Worm (Caenorhabditis elegans): ENCODE data around the gene K08F9.3.

The K08F9.3 gene

ce11 chrV:15143798-15144197 is 3.5 kb downstream of the K08F9.3 start, which contains the start of gene K08F9.4:
Gene K08F9.4 (plus strand): TSS chrV:15144019.
- no peak for TF ChIP-seq jun-1 (tag; optimal IDR thresholded peaks at IDR 0.05)
- TF ChIP-seq ceh-16 (tag; optimal IDR thresholded peaks at IDR 0.05) = no peak
- no peak for TF ChIP-seq lsy-12 (tag; optimal IDR thresholded peaks at IDR 0.05)
- TF ChIP-seq nhr-25 (tag; optimal IDR thresholded peaks at IDR 0.05) = peak; percentile 49
- no peak for TF ChIP-seq ZK546.5 (tag; optimal IDR thresholded peaks at IDR 0.05)
- TF ChIP-seq snpc-4 (tag; optimal IDR thresholded peaks at IDR 0.05) = peak; percentile 71
- peak; percentile 87 for TF ChIP-seq lin-15B (tag; optimal IDR thresholded peaks at IDR 0.05)
- TF ChIP-seq nhr-28 (tag; optimal IDR thresholded peaks at IDR 0.05) = no peak
- peak; percentile 52 for TF ChIP-seq nhr-43 (tag; optimal IDR thresholded peaks at IDR 0.05; ENCODE audit: poor library complexity, severe bottlenecking)
- TF ChIP-seq elt-2 (tag; optimal IDR thresholded peaks at IDR 0.05) = peak; percentile 7
- peak; percentile 32 for TF ChIP-seq hmg-11 (tag; optimal IDR thresholded peaks at IDR 0.05)
- TF ChIP-seq nfya-1 (tag; optimal IDR thresholded peaks at IDR 0.05; ENCODE audit: insufficient read depth) = peak; percentile 71
- no peak for TF ChIP-seq nhr-76 (tag; optimal IDR thresholded peaks at IDR 0.05)
- no peak for TF ChIP-seq eor-1 (tag; optimal IDR thresholded peaks at IDR 0.05)
- TF ChIP-seq R02D3.7 (tag; optimal IDR thresholded peaks at IDR 0.05) = no peak
- TF ChIP-seq mdl-1 (tag; optimal IDR thresholded peaks at IDR 0.05) = no peak
- no peak for TF ChIP-seq sea-2 (GFP tag; optimal IDR thresholded peaks at IDR 0.05)
- TF ChIP-seq daf-12 (tag; optimal IDR thresholded peaks at IDR 0.05) = no peak
- no peak for TF ChIP-seq lin-39 (tag; optimal IDR thresholded peaks at IDR 0.05)
- no peak for TF ChIP-seq mml-1 (tag; optimal IDR thresholded peaks at IDR 0.05)
- TF ChIP-seq unc-39 (tag; optimal IDR thresholded peaks at IDR 0.05) = no peak
- no peak for TF ChIP-seq fkh-2 (tag; optimal IDR thresholded peaks at IDR 0.05)
- peak; percentile 92 for TF ChIP-seq nhr-23 (tag; optimal IDR thresholded peaks at IDR 0.05)
- TF ChIP-seq skn-1 (tag; optimal IDR thresholded peaks at IDR 0.05) = no peak
- TF ChIP-seq pha-4 (tag; optimal IDR thresholded peaks at IDR 0.05) = peak; percentile 93
- TF ChIP-seq fkh-10 (GFP tag; optimal IDR thresholded peaks at IDR 0.05) = no peak
- TF ChIP-seq nhr-67 (tag; optimal IDR thresholded peaks at IDR 0.05) = no peak

ce11 chrV:15147776-15148175 is 7.4 kb downstream of the K08F9.3 start, which contains the start of gene T09F5.20:
Gene T09F5.20 (minus strand): TSS chrV:15147876.
- no peak for TF ChIP-seq elt-3 (tag; optimal IDR thresholded peaks at IDR 0.05)
- TF ChIP-seq nhr-11 (tag; optimal IDR thresholded peaks at IDR 0.05) = no peak
- TF ChIP-seq elt-1 (tag; optimal IDR thresholded peaks at IDR 0.05) = no peak

- TF ChIP-seq snpc-4 (tag; optimal IDR thresholded peaks at IDR 0.05) (no peak), ceh-16 (tag; optimal IDR thresholded peaks at IDR 0.05) (no peak), fkh-10 (GFP tag; optimal IDR thresholded peaks at IDR 0.05) (no peak), fos-1 (tag; optimal IDR thresholded peaks at IDR 0.05) (no peak), fkh-2 (tag; optimal IDR thresholded peaks at IDR 0.05) (no peak)
These were observed 8.5 kb downstream of the K08F9.3 start, which contains the start of gene T09F5.1 for ce11 chrV:15148800-15149199. Gene T09F5.1 (plus strand): TSS chrV:15149100.

- no peak for TF ChIP-seq nhr-76 (tag; optimal IDR thresholded peaks at IDR 0.05)
- peak; percentile 58 for TF ChIP-seq nfya-1 (tag; optimal IDR thresholded peaks at IDR 0.05; ENCODE audit: insufficient read depth)
These were observed 9.8 kb downstream of the K08F9.3 start for ce11 chrV:15150176-15150575.

- no peak for TF ChIP-seq lin-15B (tag; optimal IDR thresholded peaks at IDR 0.05)
- TF ChIP-seq elt-2 (tag; optimal IDR thresholded peaks at IDR 0.05) = no peak
- no peak for TF ChIP-seq daf-12 (tag; optimal IDR thresholded peaks at IDR 0.05)
- no peak for TF ChIP-seq tbx-2 (tag; optimal IDR thresholded peaks at IDR 0.05)
- no peak for TF ChIP-seq mdl-1 (tag; optimal IDR thresholded peaks at IDR 0.05)
- TF ChIP-seq ceh-82 (tag; optimal IDR thresholded peaks at IDR 0.05) = no peak
- TF ChIP-seq ceh-16 (tag; optimal IDR thresholded peaks at IDR 0.05) = no peak
- no peak for TF ChIP-seq ztf-4 (tag; optimal IDR thresholded peaks at IDR 0.05)
- no peak for TF ChIP-seq lin-39 (tag; optimal IDR thresholded peaks at IDR 0.05)
- no peak for TF ChIP-seq egl-5 (tag; optimal IDR thresholded peaks at IDR 0.05)
- no peak for TF ChIP-seq snpc-4 (tag; optimal IDR thresholded peaks at IDR 0.05)
- TF ChIP-seq nhr-25 (tag; optimal IDR thresholded peaks at IDR 0.05) = no peak
- no peak for TF ChIP-seq nhr-23 (tag; optimal IDR thresholded peaks at IDR 0.05)
- no peak for TF ChIP-seq nhr-11 (tag; optimal IDR thresholded peaks at IDR 0.05)
- no peak for TF ChIP-seq eor-1 (tag; optimal IDR thresholded peaks at IDR 0.05)
- TF ChIP-seq elt-1 (tag; optimal IDR thresholded peaks at IDR 0.05) = no peak
- no peak for TF ChIP-seq nfya-1 (tag; optimal IDR thresholded peaks at IDR 0.05; ENCODE audit: insufficient read depth)
- TF ChIP-seq lsy-12 (tag; optimal IDR thresholded peaks at IDR 0.05) = no peak
- no peak for TF ChIP-seq fkh-2 (tag; optimal IDR thresholded peaks at IDR 0.05)
These were observed 10.3 kb downstream of the K08F9.3 start, which contains the start of gene T09F5.2 for ce11 chrV:15150661-15151060. Gene T09F5.2 (plus strand): TSS chrV:15150961.

Measured in whole organism, L3 larva.